Worm (Caenorhabditis elegans) whole organism, L1 larva: ENCODE results near the gene T15H9.5.

ENCODE experiments used
- aly-2 ChIP-seq: fragments of 150-350 bp; optimal IDR thresholded peaks from 2 replicates; lab custom pipeline; 2014; ENCODE audit warnings: missing biosample characterization, missing genetic modification characterization
- ama-1 ChIP-seq: fragments of 150-350 bp; optimal IDR thresholded peaks from 2 replicates; lab custom pipeline; 2014
- ceh-90 ChIP-seq: sonication (generic microtip); optimal IDR thresholded peaks from 2 replicates; lab custom pipeline; 2016; ENCODE audit warnings: missing genetic modification characterization, missing compliant biosample characterization
- efl-1 ChIP-seq, 4 experiments: fragments of 150-350 bp; optimal IDR thresholded peaks in 3 of 4; peaks in 1 of 4; 1 replicate in 1 of 4; 2 replicates in 3 of 4; lab custom pipeline; 2014; ENCODE audit warnings: missing biosample characterization in 2 of 4, missing genetic modification characterization in 2 of 4, missing genetic modification reagents in 2 of 4
- elt-3 ChIP-seq, 6 experiments: fragments of 150-350 bp in 1 of 6; sonication (generic microtip); optimal IDR thresholded peaks; 2 replicates each; lab custom pipeline; 2017 to 2018; ENCODE audit warnings: missing biosample characterization in 6 of 6, missing genetic modification characterization in 6 of 6, inconsistent platforms in 1 of 6
- fos-1 ChIP-seq: fragments of 150-350 bp; optimal IDR thresholded peaks from 2 replicates; lab custom pipeline; 2014; ENCODE audit warnings: missing biosample characterization, missing genetic modification characterization
- hlh-17 ChIP-seq: fragments of 200-800 bp; sonication (Bioruptor generic); optimal IDR thresholded peaks from 2 replicates; lab custom pipeline; 2018; ENCODE audit warnings: missing genetic modification characterization, mild to moderate bottlenecking, missing compliant biosample characterization, moderate library complexity, borderline replicate concordance
- skn-1 ChIP-seq: fragments of 150-350 bp; optimal IDR thresholded peaks from 2 replicates; lab custom pipeline; 2014; ENCODE audit warnings: missing biosample characterization, missing genetic modification characterization
- sup-37 ChIP-seq: fragments of 200-800 bp; sonication (Bioruptor generic); optimal IDR thresholded peaks from 2 replicates; lab custom pipeline; 2018; ENCODE audit warnings: mild to moderate bottlenecking, missing genetic modification characterization, missing compliant biosample characterization
- unc-62 ChIP-seq: fragments of 150-350 bp; optimal IDR thresholded peaks from 2 replicates; lab custom pipeline; 2014; ENCODE audit warnings: missing biosample characterization, missing genetic modification reagents, missing genetic modification characterization
- ztf-11 ChIP-seq, 2 experiments: sonication (generic microtip); optimal IDR thresholded peaks; 2 replicates each; lab custom pipeline; 2016 to 2017; ENCODE audit warnings: missing genetic modification characterization in 2 of 2, missing biosample characterization in 1 of 2, missing compliant biosample characterization in 1 of 2

DNA sequence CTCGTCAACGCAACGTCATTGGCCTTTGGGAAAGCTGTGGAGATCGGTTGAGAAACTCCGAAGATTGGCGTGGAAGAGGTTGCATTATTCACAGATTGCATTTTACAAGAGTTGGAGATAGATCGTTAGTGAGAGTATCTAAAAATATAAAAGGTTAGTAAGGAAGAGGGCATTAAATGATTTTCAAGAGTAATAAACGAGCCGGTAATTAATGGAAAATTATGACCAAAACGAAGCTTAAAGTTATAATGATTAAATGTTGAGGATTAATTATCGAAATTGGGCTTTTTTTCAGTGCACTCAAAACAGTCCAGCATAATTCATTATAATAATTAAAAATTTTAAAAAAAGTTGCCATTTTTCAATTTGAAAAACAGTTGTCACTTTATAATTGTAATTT lies 2.0 kb downstream of the T15H9.5 start, which contains the start of gene pap-2:
- TF ChIP-seq sup-37 (no peak), unc-62 (no peak), elt-3 (tag; optimal IDR thresholded peaks at IDR 0.05; lab: Kevin White, UChicago) (no peak), skn-1 (tag; lab: Kevin White, UChicago) (no peak), ztf-11 (tag; optimal IDR thresholded peaks at IDR 0.05; lab: Kevin White, UChicago) (no peak), aly-2 (no peak), ama-1 (lab: Kevin White, UChicago) (no peak), fos-1 (tag; lab: Kevin White, UChicago) (no peak), efl-1 (optimal IDR thresholded peaks at IDR 0.05; lab: Kevin White, UChicago) (no peak), efl-1 (GFP tag; optimal IDR thresholded peaks at IDR 0.05 in 1 of 2; lab: Kevin White, UChicago) (no peak), hlh-17 (GFP tag; lab: Kevin White, UChicago) (no peak), ceh-90 (tag; lab: Kevin White, UChicago) (no peak)
